Fruit fly (Drosophila melanogaster): Measurements from ENCODE around the gene CG6664.

CG6664 gene

dm6 chr3L:16986062-16987013 is 29.6 kb downstream of the CG6664 start (continued):
- TF ChIP-seq CG9727 (GFP tag; optimal IDR thresholded peaks at IDR 0.05): peak; percentile 71
- no peak for TF ChIP-seq gfzf (GFP tag; optimal IDR thresholded peaks at IDR 0.05)
- TF ChIP-seq CG1233 (GFP tag; optimal IDR thresholded peaks at IDR 0.05): no peak
- no peak for TF ChIP-seq tap (tag; optimal IDR thresholded peaks at IDR 0.05)
- TF ChIP-seq ewg (GFP tag; optimal IDR thresholded peaks at IDR 0.05): peak; percentile 39
- TF ChIP-seq chm (GFP tag; IDR thresholded peaks at IDR 0.05): 0 out of 2 replicates have a peak, but pooled peaks have one; percentile 50
- peak; percentile 37 for TF ChIP-seq Hsf (GFP tag; optimal IDR thresholded peaks at IDR 0.05)
- TF ChIP-seq CG3065 (GFP tag; optimal IDR thresholded peaks at IDR 0.05): no peak
- no peak for TF ChIP-seq stwl (tag; optimal IDR thresholded peaks at IDR 0.05)
- TF ChIP-seq HmgZ (tag; optimal IDR thresholded peaks at IDR 0.05): peak; percentile 7
- no peak for TF ChIP-seq CG18764 (GFP tag; optimal IDR thresholded peaks at IDR 0.05)
- TF ChIP-seq Tbp (GFP tag; optimal IDR thresholded peaks at IDR 0.05): no peak
- peak; percentile 28 for TF ChIP-seq cwo (GFP tag; optimal IDR thresholded peaks at IDR 0.05)
- TF ChIP-seq CG17361 (GFP tag; IDR thresholded peaks at IDR 0.05): peak; percentile 88
- TF ChIP-seq CG8478 (optimal IDR thresholded peaks at IDR 0.05): no peak
- peak; percentile 15 for TF ChIP-seq sug (tag; optimal IDR thresholded peaks at IDR 0.05)
- 0 out of 2 replicates have a peak, but pooled peaks have one; percentile 11 for TF ChIP-seq E2f2 (GFP tag; IDR thresholded peaks at IDR 0.05)
- TF ChIP-seq chinmo (GFP tag; IDR thresholded peaks at IDR 0.05; ENCODE audit: partially characterized antibody): peak; percentile 84; the same call in 1 of the 4 replicates
- peak; percentile 38 for TF ChIP-seq shn (GFP tag; optimal IDR thresholded peaks at IDR 0.05)
- no peak for TF ChIP-seq CG17568 (GFP tag; optimal IDR thresholded peaks at IDR 0.05)
- TF ChIP-seq Atf3 (GFP tag; optimal IDR thresholded peaks at IDR 0.05): no peak
- no peak for TF ChIP-seq CG9797 (GFP tag; optimal IDR thresholded peaks at IDR 0.05)
- peak; percentile 81 for TF ChIP-seq CG18262 (tag; optimal IDR thresholded peaks at IDR 0.05)
- TF ChIP-seq pzg (GFP tag; optimal IDR thresholded peaks at IDR 0.05): no peak
- TF ChIP-seq vvl (GFP tag; IDR thresholded peaks at IDR 0.05): peak; percentile 41; the same call in 1 of the 2 replicates
- TF ChIP-seq CG11093 (GFP tag; IDR thresholded peaks at IDR 0.05): no peak
- no peak for TF ChIP-seq Rx (GFP tag; IDR thresholded peaks at IDR 0.05)
- peak; percentile 80 for TF ChIP-seq CG11456 (GFP tag; IDR thresholded peaks at IDR 0.05)
- no peak for TF ChIP-seq Elba2 (GFP tag; optimal IDR thresholded peaks at IDR 0.05)
- TF ChIP-seq eve (GFP tag; optimal IDR thresholded peaks at IDR 0.05): peak in 1 of 2 experiments; percentile 33
- no peak for TF ChIP-seq danr (GFP tag; IDR thresholded peaks at IDR 0.05)
- TF ChIP-seq Poxn (GFP tag; IDR thresholded peaks at IDR 0.05): no peak
- TF ChIP-seq CG17612 (GFP tag; IDR thresholded peaks at IDR 0.05): no peak
- TF ChIP-seq caup (GFP tag; optimal IDR thresholded peaks at IDR 0.05; ENCODE audit: severe bottlenecking): peak; percentile 19
- TF ChIP-seq CG6791 (GFP tag; IDR thresholded peaks at IDR 0.05; ENCODE audit: partially characterized antibody): no peak
- TF ChIP-seq CG2120 (GFP tag; optimal IDR thresholded peaks at IDR 0.05): peak; percentile 43
- no peak for TF ChIP-seq CG8359 (GFP tag; optimal IDR thresholded peaks at IDR 0.05; ENCODE audit: borderline replicate concordance)
- no peak for TF ChIP-seq Bgb (GFP tag; IDR thresholded peaks at IDR 0.05; ENCODE audit: partially characterized antibody)
- TF ChIP-seq CG4404 (GFP tag; IDR thresholded peaks at IDR 0.05): no peak
- TF ChIP-seq Deaf1 (tag; optimal IDR thresholded peaks at IDR 0.05): no peak
- no peak for TF ChIP-seq CG7271 (tag; optimal IDR thresholded peaks at IDR 0.05)
- peak; percentile 76 for TF ChIP-seq CG12769 (tag; optimal IDR thresholded peaks at IDR 0.05)
- TF ChIP-seq zen (tag; optimal IDR thresholded peaks at IDR 0.05): no peak
- peak; percentile 75 for TF ChIP-seq NFAT (GFP tag; IDR thresholded peaks at IDR 0.05)
- TF ChIP-seq crol (GFP tag; IDR thresholded peaks at IDR 0.05): no peak
- no peak for TF ChIP-seq inv (GFP tag; IDR thresholded peaks at IDR 0.05; ENCODE audit: partially characterized antibody)
- peak; percentile 33; the same call in 1 of the 3 replicates for TF ChIP-seq CG11695 (GFP tag; IDR thresholded peaks at IDR 0.05)
- TF ChIP-seq sob (GFP tag; IDR thresholded peaks at IDR 0.05): peak; percentile 54
- TF ChIP-seq dmrt11E (tag; optimal IDR thresholded peaks at IDR 0.05): no peak
